Worm (Caenorhabditis elegans): Measurements from ENCODE around the gene D2096.13.

Gene D2096.13

DNA sequence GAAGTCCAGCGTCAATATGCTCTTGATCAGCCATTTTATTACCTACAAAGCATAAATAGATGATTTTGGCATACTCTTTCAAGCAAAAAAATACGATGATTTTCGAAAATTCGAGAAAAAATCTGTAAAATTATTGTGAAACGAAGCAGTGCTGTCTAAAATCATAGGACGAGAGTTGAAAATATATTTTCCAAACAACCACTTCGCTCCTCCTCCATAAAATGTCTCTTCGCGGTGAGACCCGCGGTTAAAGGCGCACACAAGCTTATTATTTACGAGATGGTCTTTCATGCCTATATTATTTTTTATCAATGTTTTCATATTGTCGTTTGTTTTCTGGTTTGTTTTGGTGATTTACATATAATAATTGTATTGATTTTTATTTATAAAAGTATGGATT lies 20.9 kb upstream of the D2096.13 start, which contains the start of gene nap-1 (continued):
- TF ChIP-seq aly-2 (tag; optimal IDR thresholded peaks at IDR 0.05): no peak
- TF ChIP-seq nhr-237 (tag; optimal IDR thresholded peaks at IDR 0.05): no peak
- peak; percentile 46 for TF ChIP-seq F13H6.1 (tag; optimal IDR thresholded peaks at IDR 0.05)
- peak; percentile 66 for TF ChIP-seq snpc-4 (tag; optimal IDR thresholded peaks at IDR 0.05)
- TF ChIP-seq nhr-10 (tag; optimal IDR thresholded peaks at IDR 0.05): no peak
- TF ChIP-seq ztf-4 (tag; optimal IDR thresholded peaks at IDR 0.05): no peak
- TF ChIP-seq unc-55 (GFP tag; optimal IDR thresholded peaks at IDR 0.05): peak; percentile 95
- TF ChIP-seq sma-3 (GFP tag; optimal IDR thresholded peaks at IDR 0.05): peak; percentile 44
- no peak for TF ChIP-seq zag-1 (tag; optimal IDR thresholded peaks at IDR 0.05)
- peak; percentile 73 for TF ChIP-seq crh-2 (tag; optimal IDR thresholded peaks at IDR 0.05)
- TF ChIP-seq blmp-1 (tag; optimal IDR thresholded peaks at IDR 0.05; ENCODE audit: insufficient read depth): no peak
- TF ChIP-seq ceh-82 (tag; optimal IDR thresholded peaks at IDR 0.05): peak; percentile 19
- no peak for TF ChIP-seq alr-1 (tag; optimal IDR thresholded peaks at IDR 0.05)
- TF ChIP-seq elt-1 (tag; optimal IDR thresholded peaks at IDR 0.05): no peak
- TF ChIP-seq egl-27 (tag; optimal IDR thresholded peaks at IDR 0.05): no peak
- peak; percentile 17 for TF ChIP-seq skn-1 (tag; optimal IDR thresholded peaks at IDR 0.05)

DNA sequence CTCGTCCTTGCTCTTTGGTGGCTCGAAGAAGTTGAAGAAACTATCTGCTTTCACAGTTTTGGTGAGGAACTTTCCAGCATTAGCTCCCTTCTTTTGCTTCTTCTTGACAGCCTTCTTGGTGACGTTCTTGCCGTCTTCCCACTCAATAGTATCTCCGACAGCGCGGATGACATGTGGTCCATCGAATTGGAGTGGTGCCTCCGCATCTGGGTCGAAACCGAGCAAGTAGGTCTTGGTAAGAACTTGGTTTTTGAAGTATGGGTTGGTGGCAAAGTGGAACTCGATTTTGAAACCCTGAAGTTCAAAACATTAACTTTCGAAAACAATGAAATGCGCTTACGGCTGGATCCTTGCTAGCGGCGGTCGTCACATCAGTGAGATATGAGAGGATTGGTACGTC lies 19.9 kb upstream of the D2096.13 start:
- TF ChIP-seq lin-39 (tag; optimal IDR thresholded peaks at IDR 0.05) (no peak), alr-1 (tag; optimal IDR thresholded peaks at IDR 0.05) (no peak), snpc-4 (tag; optimal IDR thresholded peaks at IDR 0.05) (no peak)

DNA sequence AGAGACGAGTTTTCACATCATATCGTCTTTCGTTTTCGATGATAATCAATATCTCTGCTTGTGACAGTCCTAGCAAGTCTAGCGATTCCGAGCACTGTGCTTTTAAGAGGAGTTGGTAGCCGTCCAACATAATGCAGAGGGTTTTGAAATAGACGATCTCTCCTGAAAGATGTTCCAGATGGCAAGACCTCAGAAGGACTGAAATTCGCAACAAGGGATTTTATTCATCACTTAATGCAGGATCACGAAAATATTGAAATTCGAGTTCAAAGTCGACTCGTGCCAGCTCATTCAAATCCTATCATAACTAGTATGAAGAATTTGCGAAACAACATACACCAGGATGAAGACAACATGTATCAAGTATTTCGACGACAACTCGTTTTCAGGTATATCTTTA lies 19.1 kb upstream of the D2096.13 start, which contains the start of gene D2096.7:
Gene D2096.7, minus strand, starts transcription at position 130 of the 400 bp plus-strand sequence.
- no peak for TF ChIP-seq aly-2 (tag; optimal IDR thresholded peaks at IDR 0.05)
- TF ChIP-seq mbf-1 (tag; optimal IDR thresholded peaks at IDR 0.05): no peak
- no peak for TF ChIP-seq dmd-4 (tag; optimal IDR thresholded peaks at IDR 0.05)
- TF ChIP-seq nhr-21 (tag; optimal IDR thresholded peaks at IDR 0.05): no peak
- no peak for TF ChIP-seq ceh-82 (tag; optimal IDR thresholded peaks at IDR 0.05)
- TF ChIP-seq ztf-4 (tag; optimal IDR thresholded peaks at IDR 0.05): no peak
- peak; percentile 3 for TF ChIP-seq Y55F3AM.14 (GFP tag; optimal IDR thresholded peaks at IDR 0.05)
- no peak for TF ChIP-seq C34F6.9 (tag; optimal IDR thresholded peaks at IDR 0.05)
- peak; percentile 20 for TF ChIP-seq crh-2 (tag; optimal IDR thresholded peaks at IDR 0.05)

DNA sequence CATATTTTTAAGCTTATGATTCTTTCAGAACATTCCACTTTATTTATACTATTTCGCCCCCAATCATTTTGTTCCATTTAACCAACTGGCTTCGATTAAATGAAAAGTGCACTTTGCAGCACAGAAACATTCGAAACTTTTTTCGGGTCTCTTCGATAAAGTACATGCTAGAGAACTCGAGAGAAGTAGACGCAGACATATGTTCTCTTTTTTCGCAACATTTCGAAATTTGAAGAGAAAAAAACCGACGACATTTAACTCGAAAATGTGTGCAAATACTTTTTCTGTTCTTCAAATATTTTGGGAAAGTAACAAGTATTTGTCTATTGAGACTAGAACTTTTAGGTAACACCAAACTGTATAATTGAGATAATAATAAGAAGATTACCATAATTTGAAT lies 18.5 kb upstream of the D2096.13 start:
- TF ChIP-seq egl-27 (tag; optimal IDR thresholded peaks at IDR 0.05) (no peak), nhr-23 (tag; optimal IDR thresholded peaks at IDR 0.05) (no peak), elt-1 (tag; optimal IDR thresholded peaks at IDR 0.05) (no peak), crh-2 (tag; optimal IDR thresholded peaks at IDR 0.05) (peak; percentile 46), nhr-77 (tag; optimal IDR thresholded peaks at IDR 0.05) (no peak), fos-1 (tag; optimal IDR thresholded peaks at IDR 0.05) (peak; percentile 43), ceh-16 (tag; optimal IDR thresholded peaks at IDR 0.05) (no peak), C34F6.9 (tag; optimal IDR thresholded peaks at IDR 0.05) (peak; percentile 84), blmp-1 (tag; optimal IDR thresholded peaks at IDR 0.05; ENCODE audit: insufficient read depth) (no peak), lin-39 (tag; optimal IDR thresholded peaks at IDR 0.05) (no peak), nhr-129 (tag; optimal IDR thresholded peaks at IDR 0.05) (peak; percentile 81), unc-55 (GFP tag; optimal IDR thresholded peaks at IDR 0.05) (peak; percentile 41)

DNA sequence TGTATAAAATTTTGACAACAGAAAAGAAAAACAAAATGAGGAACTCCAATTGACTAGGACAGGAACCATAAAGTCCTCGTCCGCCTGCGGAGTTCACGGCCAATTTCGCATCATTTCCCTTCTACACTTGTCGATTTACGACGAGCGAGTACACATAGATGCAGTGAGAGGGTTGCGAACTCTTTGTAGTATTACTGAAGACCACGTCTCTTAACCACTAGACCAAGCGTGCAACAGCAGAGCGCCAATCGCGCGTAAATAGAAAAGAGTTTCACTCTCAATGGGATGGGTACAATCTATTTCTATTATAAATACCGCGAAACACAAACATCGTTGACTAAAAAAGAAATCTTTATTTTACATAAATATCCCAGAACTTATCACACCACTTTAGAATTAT lies 17.0 kb upstream of the D2096.13 start:
- TF ChIP-seq C34F6.9 (tag; optimal IDR thresholded peaks at IDR 0.05) (peak; percentile 84), mab-5 (tag; optimal IDR thresholded peaks at IDR 0.05) (peak; percentile 32), snpc-4 (tag; optimal IDR thresholded peaks at IDR 0.05) (peak; percentile 71), alr-1 (tag; optimal IDR thresholded peaks at IDR 0.05) (no peak), ceh-82 (tag; optimal IDR thresholded peaks at IDR 0.05) (no peak), zag-1 (tag; optimal IDR thresholded peaks at IDR 0.05) (peak; percentile 43), mbf-1 (tag; optimal IDR thresholded peaks at IDR 0.05) (no peak), nhr-6 (tag; optimal IDR thresholded peaks at IDR 0.05) (peak; percentile 74), sem-4 (tag; optimal IDR thresholded peaks at IDR 0.05) (peak; percentile 21), fos-1 (tag; optimal IDR thresholded peaks at IDR 0.05) (peak; percentile 72), gmeb-1 (tag; optimal IDR thresholded peaks at IDR 0.05) (peak; percentile 71), nhr-21 (tag; optimal IDR thresholded peaks at IDR 0.05) (peak; percentile 66), nhr-23 (tag; optimal IDR thresholded peaks at IDR 0.05) (no peak), R02D3.7 (tag; optimal IDR thresholded peaks at IDR 0.05) (peak; percentile 15), lin-13 (GFP tag; optimal IDR thresholded peaks at IDR 0.05) (peak; percentile 82), ztf-4 (tag; optimal IDR thresholded peaks at IDR 0.05) (peak; percentile 74), lsy-2 (tag; optimal IDR thresholded peaks at IDR 0.05) (peak; percentile 54 to 82), F13H6.1 (tag; optimal IDR thresholded peaks at IDR 0.05) (peak; percentile 74), ama-1 (optimal IDR thresholded peaks at IDR 0.05) (no peak), mdl-1 (tag; optimal IDR thresholded peaks at IDR 0.05) (no peak), Y55F3AM.14 (GFP tag; optimal IDR thresholded peaks at IDR 0.05) (peak; percentile 68), crh-2 (tag; optimal IDR thresholded peaks at IDR 0.05) (peak; percentile 85), nhr-12 (tag; optimal IDR thresholded peaks at IDR 0.05) (no peak), sma-3 (GFP tag; optimal IDR thresholded peaks at IDR 0.05) (peak; percentile 81), lin-11 (tag; optimal IDR thresholded peaks at IDR 0.05) (peak; percentile 44), nhr-129 (tag; optimal IDR thresholded peaks at IDR 0.05) (peak; percentile 96), elt-1 (tag; optimal IDR thresholded peaks at IDR 0.05) (no peak), elt-3 (tag; optimal IDR thresholded peaks at IDR 0.05) (no peak), ceh-16 (tag; optimal IDR thresholded peaks at IDR 0.05) (peak; percentile 9), sma-9 (GFP tag; optimal IDR thresholded peaks at IDR 0.05) (peak; percentile 89), sma-9 (tag; optimal IDR thresholded peaks at IDR 0.05) (no peak), egl-27 (tag; optimal IDR thresholded peaks at IDR 0.05) (peak; percentile 59)
